Worm (Caenorhabditis elegans) whole organism, late embryonic: ENCODE data around the gene Y14H12B.2.

ENCODE experiments used
- che-1 ChIP-seq: sonication (generic microtip); optimal IDR thresholded peaks from 2 replicates; lab custom pipeline; 2016; ENCODE audit warnings: mild to moderate bottlenecking, missing genetic modification characterization, missing compliant biosample characterization
- lim-6 ChIP-seq: sonication (generic microtip); optimal IDR thresholded peaks from 2 replicates; lab custom pipeline; 2016; ENCODE audit warnings: missing genetic modification characterization, missing compliant biosample characterization
- pha-4 ChIP-seq: fragments of 150-350 bp; optimal IDR thresholded peaks from 2 replicates; lab custom pipeline; 2018; ENCODE audit warnings: missing biosample characterization, missing genetic modification reagents, missing genetic modification characterization
- tbx-7 ChIP-seq: sonication (generic microtip); optimal IDR thresholded peaks from 2 replicates; lab custom pipeline; 2016; ENCODE audit warnings: missing genotype, missing genetic modification characterization, missing compliant biosample characterization

DNA sequence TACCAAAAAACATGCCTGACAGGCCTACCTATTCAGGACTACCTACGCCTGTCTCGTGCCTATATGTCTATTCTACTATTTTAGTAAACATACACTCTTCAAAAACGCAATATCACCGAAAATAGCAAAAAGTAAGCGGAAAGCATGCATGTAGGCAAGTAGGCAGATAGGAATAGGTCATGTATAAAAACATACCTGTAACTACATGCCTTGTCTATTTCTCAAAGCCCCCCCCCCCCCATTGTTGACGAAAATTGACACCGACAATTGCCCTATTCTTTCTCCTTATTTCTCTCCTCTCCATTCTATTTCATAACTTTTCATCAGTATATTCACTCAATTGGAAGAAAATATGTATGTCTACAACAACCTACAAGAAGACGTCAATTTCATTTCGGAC is 44.7 kb upstream of the Y14H12B.2 start:
- TF ChIP-seq che-1 (tag; lab: Kevin White, UChicago) (no peak), tbx-7 (tag; lab: Kevin White, UChicago) (no peak), pha-4 (tag; lab: Kevin White, UChicago) (no peak), lim-6 (no peak)
